Worm (Caenorhabditis elegans) whole organism, late embryonic: ENCODE results near the gene C34F6.9.

ENCODE experiments used
- C08G9.2 ChIP-seq: sonication (generic microtip); optimal IDR thresholded peaks from 2 replicates; lab custom pipeline; 2016; ENCODE audit warnings: mild to moderate bottlenecking, missing genetic modification characterization, moderate library complexity, missing compliant biosample characterization
- C38D4.7 ChIP-seq: fragments of 200-800 bp; sonication (Bioruptor generic); optimal IDR thresholded peaks from 2 replicates; lab custom pipeline; 2018; ENCODE audit warnings: mild to moderate bottlenecking, missing genetic modification characterization, moderate library complexity, missing compliant biosample characterization
- F13H6.1 ChIP-seq: sonication (generic microtip); optimal IDR thresholded peaks from 2 replicates; lab custom pipeline; 2016; ENCODE audit warnings: missing genetic modification characterization, missing compliant biosample characterization
- K02D7.2 ChIP-seq: sonication (generic microtip); optimal IDR thresholded peaks from 2 replicates; lab custom pipeline; 2017; ENCODE audit warnings: mild to moderate bottlenecking, missing genetic modification characterization, missing compliant biosample characterization
- T23F11.4 ChIP-seq: fragments of 200-800 bp; sonication (Bioruptor generic); optimal IDR thresholded peaks from 2 replicates; lab custom pipeline; 2018; ENCODE audit warnings: mild to moderate bottlenecking, missing genetic modification characterization, missing compliant biosample characterization
- Y22D7AL.16 ChIP-seq: sonication (generic microtip); optimal IDR thresholded peaks from 2 replicates; lab custom pipeline; 2016; ENCODE audit warnings: missing genetic modification characterization, missing compliant biosample characterization
- ahr-1 ChIP-seq: sonication (generic microtip); optimal IDR thresholded peaks from 2 replicates; lab custom pipeline; 2016; ENCODE audit warnings: missing genetic modification characterization, missing compliant biosample characterization
- ceh-14 ChIP-seq: sonication (generic microtip); optimal IDR thresholded peaks from 2 replicates; lab custom pipeline; 2016; ENCODE audit warnings: missing genotype, missing genetic modification characterization, missing compliant biosample characterization
- ceh-18 ChIP-seq: sonication (generic microtip); optimal IDR thresholded peaks from 2 replicates; lab custom pipeline; 2016; ENCODE audit warnings: missing genetic modification characterization, missing compliant biosample characterization
- ceh-2 ChIP-seq: sonication (generic microtip); optimal IDR thresholded peaks from 2 replicates; lab custom pipeline; 2016; ENCODE audit warnings: missing genotype, missing genetic modification characterization, missing compliant biosample characterization
- ceh-24 ChIP-seq: sonication (generic microtip); optimal IDR thresholded peaks from 2 replicates; lab custom pipeline; 2016; ENCODE audit warnings: mild to moderate bottlenecking, missing genetic modification characterization, missing compliant biosample characterization
- ceh-30 ChIP-seq: fragments of 150-350 bp; optimal IDR thresholded peaks from 2 replicates; lab custom pipeline; 2014; ENCODE audit warnings: missing biosample characterization, missing genetic modification characterization
- ceh-31 ChIP-seq: sonication (generic microtip); optimal IDR thresholded peaks from 2 replicates; lab custom pipeline; 2016; ENCODE audit warnings: missing genetic modification characterization, missing compliant biosample characterization
- ceh-34 ChIP-seq: sonication (generic microtip); optimal IDR thresholded peaks from 2 replicates; lab custom pipeline; 2016; ENCODE audit warnings: mild to moderate bottlenecking, missing genetic modification characterization, missing compliant biosample characterization
- ceh-45 ChIP-seq: fragments of 200-800 bp; sonication (Bioruptor generic); IDR thresholded peaks from 2 replicates; pipeline ENCODE4 v1.3.6; 2022; ENCODE audit warnings: missing genetic modification reagents, missing genetic modification characterization, missing compliant biosample characterization
- ceh-6 ChIP-seq: fragments of 200-800 bp; sonication (Bioruptor generic); optimal IDR thresholded peaks from 2 replicates; lab custom pipeline; 2018; ENCODE audit warnings: mild to moderate bottlenecking, missing genetic modification characterization, missing compliant biosample characterization
- dve-1 ChIP-seq: sonication (generic microtip); optimal IDR thresholded peaks from 2 replicates; lab custom pipeline; 2017; ENCODE audit warnings: antibody characterized with exemption, mild to moderate bottlenecking, missing genetic modification characterization, missing compliant biosample characterization
- elt-2 ChIP-seq: sonication (generic microtip); optimal IDR thresholded peaks from 2 replicates; lab custom pipeline; 2016; ENCODE audit warnings: missing genetic modification reagents, missing genetic modification characterization, missing compliant biosample characterization
- elt-4 ChIP-seq: sonication (generic microtip); optimal IDR thresholded peaks from 2 replicates; lab custom pipeline; 2016; ENCODE audit warnings: missing genetic modification characterization, missing compliant biosample characterization
- ets-4 ChIP-seq: sonication (generic microtip); optimal IDR thresholded peaks from 2 replicates; lab custom pipeline; 2016; ENCODE audit warnings: missing genetic modification characterization, missing compliant biosample characterization
- eyg-1 ChIP-seq: sonication (generic microtip); optimal IDR thresholded peaks from 2 replicates; lab custom pipeline; 2016; ENCODE audit warnings: missing genotype, missing genetic modification characterization, missing compliant biosample characterization
- fkh-6 ChIP-seq: sonication (generic microtip); optimal IDR thresholded peaks from 2 replicates; lab custom pipeline; 2016; ENCODE audit warnings: missing genetic modification characterization, missing compliant biosample characterization
- gmeb-2 ChIP-seq: sonication (generic microtip); optimal IDR thresholded peaks from 2 replicates; lab custom pipeline; 2016; ENCODE audit warnings: missing genetic modification characterization, inconsistent platforms, missing compliant biosample characterization
- hlh-15 ChIP-seq: sonication (generic microtip); optimal IDR thresholded peaks from 2 replicates; lab custom pipeline; 2016; ENCODE audit warnings: missing genetic modification characterization, missing compliant biosample characterization
- hlh-30 ChIP-seq: sonication (generic microtip); optimal IDR thresholded peaks from 2 replicates; lab custom pipeline; 2017; ENCODE audit warnings: antibody characterized with exemption, missing genetic modification characterization, missing compliant biosample characterization; ENCODE audit not compliant: insufficient read depth
- hlh-6 ChIP-seq: sonication (generic microtip); optimal IDR thresholded peaks from 2 replicates; lab custom pipeline; 2016; ENCODE audit warnings: missing genotype, missing genetic modification characterization, missing compliant biosample characterization
- hlh-8 ChIP-seq: sonication (generic microtip); optimal IDR thresholded peaks from 2 replicates; lab custom pipeline; 2016; ENCODE audit warnings: missing genotype, missing genetic modification characterization, missing compliant biosample characterization
- lin-11 ChIP-seq: fragments of 200-800 bp; sonication (Bioruptor generic); optimal IDR thresholded peaks from 2 replicates; lab custom pipeline; 2018; ENCODE audit warnings: mild to moderate bottlenecking, missing genetic modification characterization, missing compliant biosample characterization
- mec-3 ChIP-seq: sonication (generic microtip); optimal IDR thresholded peaks from 2 replicates; lab custom pipeline; 2016; ENCODE audit warnings: borderline replicate concordance, missing genetic modification characterization, missing compliant biosample characterization
- nfya-1 ChIP-seq: sonication (generic microtip); optimal IDR thresholded peaks from 2 replicates; lab custom pipeline; 2017; ENCODE audit warnings: missing genetic modification characterization, mild to moderate bottlenecking, missing compliant biosample characterization, antibody characterized with exemption, moderate library complexity
- odd-2 ChIP-seq: sonication (generic microtip); optimal IDR thresholded peaks from 2 replicates; lab custom pipeline; 2017; ENCODE audit warnings: antibody characterized with exemption, mild to moderate bottlenecking, missing genetic modification characterization, missing compliant biosample characterization
- pat-9 ChIP-seq: fragments of 200-800 bp; sonication (Bioruptor generic); optimal IDR thresholded peaks from 2 replicates; lab custom pipeline; 2018; ENCODE audit warnings: mild to moderate bottlenecking, missing genetic modification characterization, moderate library complexity, missing compliant biosample characterization
- pax-1 ChIP-seq: fragments of 150-350 bp; optimal IDR thresholded peaks from 2 replicates; lab custom pipeline; 2014; ENCODE audit warnings: missing biosample characterization, missing genetic modification characterization
- pha-2 ChIP-seq: sonication (generic microtip); optimal IDR thresholded peaks from 2 replicates; lab custom pipeline; 2017; ENCODE audit warnings: mild to moderate bottlenecking, missing genetic modification characterization, missing compliant biosample characterization
- pha-4 ChIP-seq: fragments of 150-350 bp; optimal IDR thresholded peaks from 2 replicates; lab custom pipeline; 2018; ENCODE audit warnings: missing biosample characterization, missing genetic modification reagents, missing genetic modification characterization
- pqm-1 ChIP-seq: sonication (generic microtip); optimal IDR thresholded peaks from 2 replicates; lab custom pipeline; 2016; ENCODE audit warnings: missing genetic modification characterization, missing compliant biosample characterization
- pros-1 ChIP-seq: fragments of 150-350 bp; optimal IDR thresholded peaks from 2 replicates; lab custom pipeline; 2014; ENCODE audit warnings: missing biosample characterization, missing genetic modification reagents, missing genetic modification characterization
- ref-2 ChIP-seq: sonication (generic microtip); optimal IDR thresholded peaks from 2 replicates; lab custom pipeline; 2016; ENCODE audit warnings: missing genetic modification characterization, missing compliant biosample characterization
- rnt-1 ChIP-seq: sonication (generic microtip); optimal IDR thresholded peaks from 2 replicates; lab custom pipeline; 2016; ENCODE audit warnings: missing genetic modification characterization, missing compliant biosample characterization
- syd-9 ChIP-seq: sonication (generic microtip); optimal IDR thresholded peaks from 2 replicates; lab custom pipeline; 2016; ENCODE audit warnings: mild to moderate bottlenecking, missing genetic modification characterization, moderate library complexity, missing compliant biosample characterization
- tbx-2 ChIP-seq: sonication (generic microtip); optimal IDR thresholded peaks from 2 replicates; lab custom pipeline; 2016; ENCODE audit warnings: missing genetic modification characterization, missing compliant biosample characterization
- tbx-7 ChIP-seq: sonication (generic microtip); optimal IDR thresholded peaks from 2 replicates; lab custom pipeline; 2016; ENCODE audit warnings: missing genotype, missing genetic modification characterization, missing compliant biosample characterization
- unc-3 ChIP-seq, 2 experiments: fragments of 200-800 bp in 1 of 2; sonication (Bioruptor generic) in 1 of 2; sonication (generic microtip) in 1 of 2; conservative IDR thresholded peaks in 1 of 2; optimal IDR thresholded peaks in 1 of 2; 2 replicates each; pipeline versions ENCODE4 v1.3.6 to Lab custom; 2016 to 2022; ENCODE audit warnings: missing compliant biosample characterization in 2 of 2, missing genetic modification characterization in 2 of 2, missing genetic modification reagents in 1 of 2
- unc-55 ChIP-seq: sonication (generic microtip); optimal IDR thresholded peaks from 2 replicates; lab custom pipeline; 2017; ENCODE audit warnings: missing biosample characterization, missing genetic modification reagents, missing genetic modification characterization
- unc-86 ChIP-seq: sonication (generic microtip); optimal IDR thresholded peaks from 2 replicates; lab custom pipeline; 2016; ENCODE audit warnings: missing genetic modification characterization, missing compliant biosample characterization
- zip-5 ChIP-seq: sonication (generic microtip); optimal IDR thresholded peaks from 2 replicates; lab custom pipeline; 2016; ENCODE audit warnings: missing genetic modification characterization, missing compliant biosample characterization
- ztf-16 ChIP-seq: sonication (generic microtip); optimal IDR thresholded peaks from 2 replicates; lab custom pipeline; 2017; ENCODE audit warnings: missing genetic modification characterization, missing compliant biosample characterization

C34F6.9 gene

DNA sequence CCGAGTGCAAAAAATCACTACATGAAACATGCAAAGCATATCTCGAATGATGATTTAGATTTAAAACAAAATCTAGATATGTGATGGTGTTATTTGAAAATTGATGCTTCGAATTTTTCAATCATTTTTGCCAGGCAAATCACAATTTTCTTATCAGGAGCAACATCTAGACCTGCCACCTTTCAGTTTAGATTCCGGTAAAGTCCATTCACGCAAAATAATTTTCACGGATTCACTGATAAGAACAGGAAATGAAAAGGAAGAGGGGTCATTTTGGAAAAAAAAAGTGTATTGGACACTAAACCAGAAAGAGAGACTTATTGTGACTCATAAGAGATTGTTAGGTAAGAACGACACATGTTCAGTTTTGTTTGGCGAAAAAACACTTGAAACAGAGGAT lies 29.5 kb upstream of the C34F6.9 start:
- TF ChIP-seq hlh-6 (tag; lab: Kevin White, UChicago), result no peak
- TF ChIP-seq unc-86 (tag; lab: Kevin White, UChicago), result no peak
- no peak for TF ChIP-seq T23F11.4 (GFP tag; lab: Kevin White, UChicago)
- no peak for TF ChIP-seq ceh-34 (tag; lab: Kevin White, UChicago)
- no peak for TF ChIP-seq unc-3 (GFP tag; conservative IDR thresholded peaks at IDR 0.05; lab: Robert Waterston, UW)
- TF ChIP-seq unc-3 (tag; optimal IDR thresholded peaks at IDR 0.05; lab: Kevin White, UChicago), result no peak
- TF ChIP-seq lin-11, result no peak
- no peak for TF ChIP-seq eyg-1 (tag; lab: Kevin White, UChicago)
- no peak for TF ChIP-seq pax-1 (tag; lab: Kevin White, UChicago)
- no peak for TF ChIP-seq K02D7.2
- no peak for TF ChIP-seq pros-1 (tag; lab: Kevin White, UChicago)
- TF ChIP-seq tbx-7, result no peak
- no peak for TF ChIP-seq syd-9 (tag; lab: Kevin White, UChicago)
- no peak for TF ChIP-seq pha-2 (tag; lab: Kevin White, UChicago)
- TF ChIP-seq zip-5 (tag; lab: Kevin White, UChicago), result no peak
- no peak for TF ChIP-seq hlh-30 (tag; lab: Kevin White, UChicago)
- TF ChIP-seq pha-4 (tag; lab: Kevin White, UChicago), result no peak
- TF ChIP-seq ztf-16, result no peak
- no peak for TF ChIP-seq nfya-1 (tag; lab: Kevin White, UChicago)
- TF ChIP-seq F13H6.1 (tag; lab: Kevin White, UChicago), result no peak
- no peak for TF ChIP-seq ceh-2 (tag; lab: Kevin White, UChicago)

DNA sequence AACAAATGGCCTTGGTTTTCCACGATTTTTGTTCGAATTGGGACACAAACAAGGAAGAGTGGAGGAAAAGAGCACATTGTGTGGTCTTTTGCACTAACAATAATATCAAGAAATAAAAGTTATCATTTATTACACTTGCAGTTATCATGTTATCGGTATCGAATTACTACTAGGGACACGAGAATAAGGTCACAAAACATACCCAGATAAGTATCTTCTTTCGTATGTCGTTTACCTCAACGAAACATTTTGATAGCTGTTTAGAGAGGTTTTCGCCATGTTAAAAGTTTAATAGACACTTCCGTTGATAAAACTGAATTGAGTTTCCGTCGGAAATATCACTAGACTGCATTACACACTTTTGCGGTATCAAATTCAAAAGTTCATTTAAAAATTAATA lies 28.5 kb upstream of the C34F6.9 start:
- TF ChIP-seq ceh-30 (tag; lab: Kevin White, UChicago) (no peak), elt-2 (peak; percentile 83)

DNA sequence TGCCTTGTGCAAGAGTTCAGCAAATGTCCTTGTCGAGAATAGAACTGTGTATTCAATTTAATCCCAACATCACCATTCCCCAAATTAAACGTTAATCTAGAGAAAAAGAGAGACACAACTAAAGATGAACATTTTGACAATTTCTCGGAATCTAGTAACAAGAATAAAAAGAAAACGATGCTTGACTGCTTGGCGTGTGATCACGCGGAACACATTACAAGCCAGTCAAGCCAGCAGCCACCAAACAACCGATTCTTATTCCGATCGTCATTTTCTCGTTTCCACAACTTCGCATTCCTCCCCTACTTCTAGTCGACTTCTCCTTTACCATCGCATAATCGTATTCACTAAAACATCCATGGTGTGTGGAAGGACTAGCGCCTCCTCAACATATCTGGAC lies 26.9 kb upstream of the C34F6.9 start:
- TF ChIP-seq tbx-2 (tag; lab: Kevin White, UChicago) (no peak), pqm-1 (no peak), ceh-6 (GFP tag; lab: Kevin White, UChicago) (no peak), hlh-8 (tag; lab: Kevin White, UChicago) (no peak), ceh-24 (tag; lab: Kevin White, UChicago) (no peak), unc-55 (GFP tag; lab: Kevin White, UChicago) (no peak), odd-2 (tag; lab: Kevin White, UChicago) (no peak), gmeb-2 (tag; lab: Kevin White, UChicago) (no peak), ets-4 (tag; lab: Kevin White, UChicago) (no peak), ztf-16 (no peak), elt-4 (tag; lab: Kevin White, UChicago) (no peak), pat-9 (tag; lab: Kevin White, UChicago) (no peak), ceh-30 (tag; lab: Kevin White, UChicago) (no peak), dve-1 (tag; lab: Kevin White, UChicago) (no peak), mec-3 (tag; lab: Kevin White, UChicago) (no peak), ceh-14 (tag; lab: Kevin White, UChicago) (no peak), ceh-2 (tag; lab: Kevin White, UChicago) (no peak), pha-4 (tag; lab: Kevin White, UChicago) (no peak)
- TF ChIP-seq, all 69 proteins: peak for 0

DNA sequence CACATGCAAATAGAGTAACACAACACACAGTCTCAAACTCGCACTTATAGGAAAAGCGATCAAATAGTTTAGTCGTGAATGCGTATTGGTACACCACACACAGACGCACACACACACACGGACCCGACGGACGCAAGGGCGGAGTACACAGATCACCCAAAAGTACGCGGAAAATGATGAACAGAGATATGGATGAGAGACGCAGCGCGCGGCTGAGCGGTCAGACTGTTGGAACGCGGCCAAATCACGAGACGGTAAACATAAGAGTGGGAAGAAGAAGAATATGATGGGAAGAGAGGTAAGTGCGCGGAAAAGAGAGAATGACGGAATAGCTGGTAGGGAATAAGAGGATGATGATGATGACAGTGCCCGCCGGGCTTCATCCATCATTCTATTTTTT lies 25.6 kb upstream of the C34F6.9 start:
- no peak for TF ChIP-seq ahr-1
- TF ChIP-seq ceh-34 (tag; lab: Kevin White, UChicago), result peak; percentile 79
- peak; percentile 59 for TF ChIP-seq ceh-2 (tag; lab: Kevin White, UChicago)
- TF ChIP-seq ceh-18 (tag; lab: Kevin White, UChicago), result peak; percentile 17
- TF ChIP-seq K02D7.2, result no peak
- peak; percentile 19 for TF ChIP-seq ref-2 (tag; lab: Kevin White, UChicago)
- peak; percentile 27 for TF ChIP-seq dve-1 (tag; lab: Kevin White, UChicago)
- peak; percentile 3 for TF ChIP-seq elt-2
- TF ChIP-seq pros-1 (tag; lab: Kevin White, UChicago), result no peak
- TF ChIP-seq rnt-1 (tag; lab: Kevin White, UChicago), result peak; percentile 37
- peak; percentile 40 for TF ChIP-seq nfya-1 (tag; lab: Kevin White, UChicago)
- TF ChIP-seq elt-4 (tag; lab: Kevin White, UChicago), result no peak
- TF ChIP-seq C08G9.2 (tag; lab: Kevin White, UChicago), result peak; percentile 44
- TF ChIP-seq pax-1 (tag; lab: Kevin White, UChicago), result no peak
- TF ChIP-seq Y22D7AL.16 (tag; lab: Kevin White, UChicago), result no peak
- TF ChIP-seq C38D4.7 (GFP tag; lab: Kevin White, UChicago), result no peak
- peak; percentile 40 for TF ChIP-seq ceh-31 (tag; lab: Kevin White, UChicago)
- TF ChIP-seq hlh-15, result no peak
- TF ChIP-seq fkh-6 (tag; lab: Kevin White, UChicago), result peak; percentile 28
- no peak for TF ChIP-seq ceh-45 (GFP tag; lab: Robert Waterston, UW)
